Fruit fly (Drosophila melanogaster): Measurements from ENCODE around the gene ppk10.
A peak's percentile ranks its signal among the peaks of the same experiment; 100 is the strongest.

Gene ppk10

dm6 chr2L:10405008-10405654 is 47.1 kb downstream of the ppk10 start, which contains the start of the genes CG17768, LSm-4 and Ir31a (continued):
- TF ChIP-seq Dref (GFP tag; IDR thresholded peaks at IDR 0.05) = peak; percentile 66

DNA sequence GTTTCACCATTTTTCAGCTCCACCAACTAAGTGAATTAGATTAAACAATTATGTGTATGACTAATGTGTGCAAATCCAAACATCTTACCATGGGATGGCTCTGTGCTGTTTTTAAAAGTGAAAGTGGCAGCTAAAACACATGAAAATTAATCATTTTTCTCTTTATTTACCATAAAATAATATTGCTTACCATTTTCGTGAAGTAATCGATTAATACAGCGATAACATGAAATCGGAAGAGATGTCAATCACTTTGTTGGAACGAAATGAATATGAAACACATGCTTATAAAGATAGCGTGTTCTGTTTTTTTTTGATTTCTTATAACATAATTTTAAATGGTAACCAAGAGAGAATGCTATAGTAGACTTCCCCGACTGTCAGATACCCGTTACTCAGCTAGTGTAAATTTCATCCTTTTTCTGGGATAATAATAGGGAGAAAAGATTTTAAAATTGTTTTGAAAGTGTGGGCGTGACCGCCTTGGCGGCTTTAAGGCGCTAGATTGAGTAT is 48.3 kb downstream of the ppk10 start:
- TF ChIP-seq jing (GFP tag; optimal IDR thresholded peaks at IDR 0.05) (no peak), CG31441 (GFP tag; IDR thresholded peaks at IDR 0.05) (no peak), CG8765 (GFP tag; IDR thresholded peaks at IDR 0.05) (no peak), Blimp-1 (GFP tag; optimal IDR thresholded peaks at IDR 0.05) (no peak), unc-4 (GFP tag; IDR thresholded peaks at IDR 0.05; ENCODE audit: partially characterized antibody) (peak; percentile 56; the same call in 1 of the 2 replicates), cato (GFP tag; optimal IDR thresholded peaks at IDR 0.05; ENCODE audit: borderline replicate concordance) (no peak), cg (GFP tag; optimal IDR thresholded peaks at IDR 0.05) (no peak), CG17359 (tag; optimal IDR thresholded peaks at IDR 0.05) (no peak), kay (GFP tag; optimal IDR thresholded peaks at IDR 0.05) (no peak), pho (GFP tag; optimal IDR thresholded peaks at IDR 0.05) (no peak), Chrac-16 (GFP tag; optimal IDR thresholded peaks at IDR 0.05) (no peak), chinmo (GFP tag; IDR thresholded peaks at IDR 0.05; ENCODE audit: partially characterized antibody) (no peak), CG7839 (tag; optimal IDR thresholded peaks at IDR 0.05) (no peak), CG14441 (GFP tag; IDR thresholded peaks at IDR 0.05) (no peak), Hey (tag; optimal IDR thresholded peaks at IDR 0.05) (no peak), pzg (GFP tag; optimal IDR thresholded peaks at IDR 0.05) (peak; percentile 33), Atf3 (GFP tag; optimal IDR thresholded peaks at IDR 0.05) (no peak), cas (GFP tag; IDR thresholded peaks at IDR 0.05) (no peak), CG4328 (GFP tag; optimal IDR thresholded peaks at IDR 0.05) (no peak), dpn (GFP tag; optimal IDR thresholded peaks at IDR 0.05) (no peak), CG16813 (GFP tag; IDR thresholded peaks at IDR 0.05; ENCODE audit: partially characterized antibody) (peak; percentile 45; the same call in 1 of the 3 replicates), bbx (GFP tag; IDR thresholded peaks at IDR 0.05; ENCODE audit: partially characterized antibody) (0 out of 2 replicates have a peak, but pooled peaks have one; percentile 9), crc (GFP tag; optimal IDR thresholded peaks at IDR 0.05) (no peak), CG2129 (GFP tag; IDR thresholded peaks at IDR 0.05; ENCODE audit: partially characterized antibody) (no peak), emc (GFP tag; optimal IDR thresholded peaks at IDR 0.05) (no peak), NfI (GFP tag; optimal IDR thresholded peaks at IDR 0.05) (no peak), row (GFP tag; IDR thresholded peaks at IDR 0.05) (peak; percentile 60), CG2889 (GFP tag; IDR thresholded peaks at IDR 0.05) (no peak), Bgb (GFP tag; IDR thresholded peaks at IDR 0.05; ENCODE audit: partially characterized antibody) (no peak), trem (tag; optimal IDR thresholded peaks at IDR 0.05) (peak; percentile 18), scrt (GFP tag; optimal IDR thresholded peaks at IDR 0.05) (no peak), D19A (tag; optimal IDR thresholded peaks at IDR 0.05) (no peak), CG8944 (GFP tag; optimal IDR thresholded peaks at IDR 0.05) (no peak), CG4404 (GFP tag; IDR thresholded peaks at IDR 0.05) (no peak), sug (tag; optimal IDR thresholded peaks at IDR 0.05) (no peak), hb (GFP tag; IDR thresholded peaks at IDR 0.05; ENCODE audit: partially characterized antibody) (no peak), CG12104 (GFP tag; optimal IDR thresholded peaks at IDR 0.05) (no peak), maf-S (GFP tag; optimal IDR thresholded peaks at IDR 0.05) (no peak), C15 (GFP tag; IDR thresholded peaks at IDR 0.05) (no peak), CG6813 (GFP tag; optimal IDR thresholded peaks at IDR 0.05) (no peak), CG1233 (GFP tag; optimal IDR thresholded peaks at IDR 0.05) (no peak), eyg (GFP tag; optimal IDR thresholded peaks at IDR 0.05) (no peak), sr (GFP tag; IDR thresholded peaks at IDR 0.05) (no peak), CG13123 (GFP tag; optimal IDR thresholded peaks at IDR 0.05) (no peak), inv (GFP tag; IDR thresholded peaks at IDR 0.05; ENCODE audit: partially characterized antibody) (0 out of 2 replicates have a peak, but pooled peaks have one; percentile 22), D19B (GFP tag; optimal IDR thresholded peaks at IDR 0.05) (no peak)

All from whole organism, embryonic.